Worm (Caenorhabditis elegans) whole organism, young adult: Measurements from ENCODE around the gene srab-22.

Experiments used
- D2030.7 ChIP-seq: fragments of 200-800 bp; sonication (Bioruptor generic); IDR thresholded peaks from 2 replicates; pipeline ENCODE4 v1.3.6; 2022; ENCODE audit warnings: missing genetic modification reagents, missing genetic modification characterization, missing compliant biosample characterization
- ama-1 ChIP-seq, 3 experiments: fragments of 150-350 bp in 1 of 3; sonication (generic microtip) in 2 of 3; optimal IDR thresholded peaks; 2 replicates each; lab custom pipeline; 2014 to 2018; ENCODE audit warnings: missing biosample characterization in 2 of 3, missing genetic modification characterization in 2 of 3, missing genetic modification reagents in 2 of 3
- cebp-2 ChIP-seq: fragments of 200-800 bp; sonication (Bioruptor generic); IDR thresholded peaks from 2 replicates; pipeline ENCODE4 v1.3.6; 2022; ENCODE audit warnings: missing genetic modification characterization, missing compliant biosample characterization
- let-526 ChIP-seq: fragments of 200-800 bp; sonication (Bioruptor generic); IDR thresholded peaks from 2 replicates; pipeline ENCODE4 v1.3.6; 2022; ENCODE audit warnings: missing genetic modification reagents, missing genetic modification characterization, missing compliant biosample characterization
- nfya-1 ChIP-seq: sonication (generic microtip); optimal IDR thresholded peaks from 2 replicates; lab custom pipeline; 2017; ENCODE audit warnings: antibody characterized with exemption, missing compliant biosample characterization, missing genetic modification characterization, borderline replicate concordance; ENCODE audit not compliant: insufficient read depth
- snpc-4 ChIP-seq, 5 experiments: fragments of 150-350 bp in 1 of 5; sonication (generic microtip) in 4 of 5; optimal IDR thresholded peaks; 2 replicates each; lab custom pipeline; 2014 to 2018; ENCODE audit warnings: missing genetic modification characterization in 5 of 5, missing biosample characterization in 3 of 5, antibody characterized with exemption in 2 of 5, mild to moderate bottlenecking in 2 of 5, missing compliant biosample characterization in 2 of 5, missing genotype in 2 of 5, moderate library complexity in 2 of 5, missing genetic modification reagents in 1 of 5
- unc-62 ChIP-seq: fragments of 150-350 bp; optimal IDR thresholded peaks from 2 replicates; lab custom pipeline; 2014; ENCODE audit warnings: missing biosample characterization, missing genetic modification reagents, missing genetic modification characterization

- TF ChIP-seq nfya-1 (no peak), unc-62 (GFP tag; lab: Kevin White, UChicago) (no peak), snpc-4 (GFP tag; optimal IDR thresholded peaks at IDR 0.05; lab: Kevin White, UChicago) (no peak), snpc-4 (tag; optimal IDR thresholded peaks at IDR 0.05; lab: Kevin White, UChicago) (no peak), D2030.7 (GFP tag; lab: Robert Waterston, UW) (no peak), cebp-2 (no peak), let-526 (GFP tag; lab: Robert Waterston, UW) (no peak), ama-1 (optimal IDR thresholded peaks at IDR 0.05; lab: Kevin White, UChicago) (no peak), ama-1 (GFP tag; optimal IDR thresholded peaks at IDR 0.05; lab: Kevin White, UChicago) (no peak)
Observed at ce11 chrV:3459919-3460318, 33.7 kb downstream of the srab-22 start, which contains the start of gene slc-28.2.
